Worm (Caenorhabditis elegans): Measurements from ENCODE around the gene exo-1.

Gene exo-1

ce11 chrIII:13427817-13428216, 4.5 kb downstream of the exo-1 start:
- TF ChIP-seq xnd-1 (tag; optimal IDR thresholded peaks at IDR 0.05) (peak; percentile 21), him-1 (tag; optimal IDR thresholded peaks at IDR 0.05) (peak; percentile 30), lsl-1 (GFP tag; optimal IDR thresholded peaks at IDR 0.05) (peak; percentile 75), F33H1.4 (GFP tag; IDR thresholded peaks at IDR 0.05) (peak; percentile 52; the same call in 1 of the 2 replicates), mcd-1 (GFP tag; IDR thresholded peaks at IDR 0.05) (no peak), ceh-40 (GFP tag; IDR thresholded peaks at IDR 0.05) (no peak)

- TF ChIP-seq B0035.1 (tag; optimal IDR thresholded peaks at IDR 0.05), result no peak
- TF ChIP-seq lsy-27 (tag; optimal IDR thresholded peaks at IDR 0.05; ENCODE audit: borderline replicate concordance, insufficient read depth), result no peak
- TF ChIP-seq madf-3 (GFP tag; IDR thresholded peaks at IDR 0.05), result no peak
- TF ChIP-seq egl-44 (GFP tag; IDR thresholded peaks at IDR 0.05), result no peak
- no peak for TF ChIP-seq hlh-12 (tag; optimal IDR thresholded peaks at IDR 0.05)
- TF ChIP-seq zim-3 (tag; optimal IDR thresholded peaks at IDR 0.05), result no peak
- TF ChIP-seq ZK185.1 (tag; optimal IDR thresholded peaks at IDR 0.05; ENCODE audit: poor library complexity, severe bottlenecking), result no peak
- no peak for TF ChIP-seq F52B5.7 (tag; optimal IDR thresholded peaks at IDR 0.05)
- no peak for TF ChIP-seq nfya-2 (GFP tag; IDR thresholded peaks at IDR 0.05)
- no peak for TF ChIP-seq ekl-4 (GFP tag; IDR thresholded peaks at IDR 0.05)
- TF ChIP-seq egrh-3 (GFP tag; IDR thresholded peaks at IDR 0.05), result no peak
- TF ChIP-seq C17E4.6 (GFP tag; IDR thresholded peaks at IDR 0.05), result no peak
- TF ChIP-seq bed-1 (GFP tag; IDR thresholded peaks at IDR 0.05), result no peak
- TF ChIP-seq aptf-3 (GFP tag; IDR thresholded peaks at IDR 0.05), result no peak
- TF ChIP-seq nhr-80 (tag; optimal IDR thresholded peaks at IDR 0.05), result no peak
- TF ChIP-seq lsl-1 (GFP tag; optimal IDR thresholded peaks at IDR 0.05), result no peak
- TF ChIP-seq B0336.3 (GFP tag; IDR thresholded peaks at IDR 0.05), result no peak
- no peak for TF ChIP-seq Y67H2A.10 (GFP tag; conservative IDR thresholded peaks at IDR 0.05)
- no peak for TF ChIP-seq ama-1 (optimal IDR thresholded peaks at IDR 0.05)
- TF ChIP-seq ama-1 (GFP tag; optimal IDR thresholded peaks at IDR 0.05), result no peak
These were observed 6.4 kb downstream of the exo-1 start, which contains the start of gene bli-5 for ce11 chrIII:13429668-13430067. TSS of gene bli-5 (minus strand) at chrIII:13429768.

ce11 chrIII:13430162-13430561, 6.8 kb downstream of the exo-1 start, which contains the start of gene trf-1:
TSS of gene trf-1 (plus strand) at chrIII:13430462.
- TF ChIP-seq somi-1 (GFP tag; optimal IDR thresholded peaks at IDR 0.05) (no peak), let-526 (GFP tag; IDR thresholded peaks at IDR 0.05) (no peak), C06A6.2 (GFP tag; conservative IDR thresholded peaks at IDR 0.05) (no peak), egl-18 (GFP tag; IDR thresholded peaks at IDR 0.05) (no peak), snpc-3.4 (tag; optimal IDR thresholded peaks at IDR 0.05) (no peak), Y95B8A.8 (GFP tag; IDR thresholded peaks at IDR 0.05) (no peak), let-607 (tag; optimal IDR thresholded peaks at IDR 0.05) (no peak), Y79H2A.3 (GFP tag; conservative IDR thresholded peaks at IDR 0.05) (no peak), madf-8 (GFP tag; conservative IDR thresholded peaks at IDR 0.05) (no peak), ztf-22 (GFP tag; optimal IDR thresholded peaks at IDR 0.05) (no peak), snpc-1.3 (tag; optimal IDR thresholded peaks at IDR 0.05; ENCODE audit: insufficient read depth) (no peak), rec-8 (tag; optimal IDR thresholded peaks at IDR 0.05) (no peak), unc-62 (GFP tag; optimal IDR thresholded peaks at IDR 0.05) (no peak), B0336.3 (GFP tag; IDR thresholded peaks at IDR 0.05) (no peak), ccch-3 (GFP tag; optimal IDR thresholded peaks at IDR 0.05) (no peak), tlf-1 (GFP tag; optimal IDR thresholded peaks at IDR 0.05) (no peak), aptf-2 (GFP tag; conservative IDR thresholded peaks at IDR 0.05) (no peak)

Measured in whole organism, young adult.